Fruit fly (Drosophila melanogaster) whole organism: Measurements from ENCODE around the gene Acp24A4.

Source experiments
- CG8478 ChIP-seq: fragments of >200 bp; optimal IDR thresholded peaks from 2 replicates; lab custom pipeline; 2018; ENCODE audit warnings: inconsistent platforms
- Dll ChIP-seq: fragments of >200 bp; optimal IDR thresholded peaks from 2 replicates; lab custom pipeline; 2017
- pan ChIP-seq: fragments of >200 bp; optimal IDR thresholded peaks from 2 replicates; lab custom pipeline; 2017
- usp ChIP-seq: fragments of >200 bp; optimal IDR thresholded peaks from 2 replicates; lab custom pipeline; 2017; ENCODE audit warnings: missing biosample characterization, missing genetic modification characterization, mixed read lengths

DNA sequence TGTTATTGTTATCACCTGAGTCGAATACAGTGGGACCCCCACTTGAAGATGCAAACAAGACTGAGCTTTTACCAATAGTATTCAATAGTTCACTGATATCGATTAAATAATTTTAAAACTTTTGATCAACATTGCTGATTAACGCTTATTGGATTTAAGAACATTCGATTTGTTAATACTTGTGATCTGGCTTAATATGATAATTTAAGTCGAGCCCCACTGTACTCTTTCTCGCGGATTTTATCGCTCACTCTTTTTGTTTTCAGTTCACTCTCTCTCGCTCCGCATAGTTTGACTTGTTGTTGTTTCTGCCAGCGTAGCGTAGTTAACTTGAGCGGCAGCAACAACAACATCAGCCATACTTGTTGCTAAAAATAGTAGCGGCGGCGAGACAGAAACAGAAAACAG lies 38.0 kb downstream of the Acp24A4 start:
- TF ChIP-seq Dll (lab: Kevin White, UChicago) (no peak), CG8478 (lab: Kevin White, UChicago) (no peak), pan (lab: Kevin White, UChicago) (no peak), usp (GFP tag; lab: Kevin White, UChicago) (no peak)
